Worm (Caenorhabditis elegans) whole organism, young adult: ENCODE results near the gene F16F9.4.
"Not testable (repeated sequence)": the region's sequence is repeated elsewhere in the genome, so short reads cannot be mapped to it uniquely, and the experiment has no call there.

Experiments
- B0019.2 ChIP-seq: fragments of 200-800 bp; sonication (Bioruptor generic); conservative IDR thresholded peaks from 2 replicates; pipeline ENCODE4 v1.3.6; 2022; ENCODE audit warnings: missing genetic modification reagents, missing genetic modification characterization, missing compliant biosample characterization
- B0261.1 ChIP-seq: sonication (generic microtip); optimal IDR thresholded peaks from 2 replicates; lab custom pipeline; 2016; ENCODE audit warnings: mild to moderate bottlenecking, missing genetic modification characterization, moderate library complexity, missing compliant biosample characterization
- C06A6.2 ChIP-seq: fragments of 200-800 bp; sonication (Bioruptor generic); conservative IDR thresholded peaks from 2 replicates; pipeline ENCODE4 v1.3.6; 2022; ENCODE audit warnings: missing genetic modification characterization, missing compliant biosample characterization
- D2030.7 ChIP-seq: fragments of 200-800 bp; sonication (Bioruptor generic); IDR thresholded peaks from 2 replicates; pipeline ENCODE4 v1.3.6; 2022; ENCODE audit warnings: missing genetic modification reagents, missing genetic modification characterization, missing compliant biosample characterization
- F23B12.7 ChIP-seq: sonication (generic microtip); optimal IDR thresholded peaks from 2 replicates; lab custom pipeline; 2017; ENCODE audit warnings: missing genetic modification characterization, mild to moderate bottlenecking, missing compliant biosample characterization, antibody characterized with exemption, moderate library complexity; ENCODE audit not compliant: insufficient read depth
- F49E8.2 ChIP-seq: sonication (generic microtip); optimal IDR thresholded peaks from 3 replicates; lab custom pipeline; 2017; ENCODE audit warnings: missing genetic modification characterization, mild to moderate bottlenecking, missing compliant biosample characterization, antibody characterized with exemption, moderate library complexity; ENCODE audit not compliant: insufficient read depth
- F57C9.4 ChIP-seq: sonication (generic microtip); optimal IDR thresholded peaks from 2 replicates; lab custom pipeline; 2017; ENCODE audit warnings: mild to moderate bottlenecking, missing genetic modification characterization, missing compliant biosample characterization
- K11D2.4 ChIP-seq: fragments of 200-800 bp; sonication (Bioruptor generic); IDR thresholded peaks from 2 replicates; pipeline ENCODE4 v1.3.6; 2022; ENCODE audit warnings: missing genetic modification reagents, missing genetic modification characterization, missing compliant biosample characterization
- K12H6.12 ChIP-seq: fragments of 200-800 bp; sonication (Bioruptor generic); optimal IDR thresholded peaks from 2 replicates; lab custom pipeline; 2018; ENCODE audit warnings: mild to moderate bottlenecking, missing genetic modification characterization, missing compliant biosample characterization
- T26A5.8 ChIP-seq: sonication (generic microtip); optimal IDR thresholded peaks from 2 replicates; lab custom pipeline; 2016; ENCODE audit warnings: missing genetic modification characterization, missing compliant biosample characterization
- Y56A3A.18 ChIP-seq: fragments of 200-800 bp; sonication (Bioruptor generic); IDR thresholded peaks from 2 replicates; pipeline ENCODE4 v1.3.6; 2022; ENCODE audit warnings: missing genetic modification reagents, missing genetic modification characterization, missing compliant biosample characterization
- Y67H2A.10 ChIP-seq: fragments of 200-800 bp; sonication (Bioruptor generic); conservative IDR thresholded peaks from 2 replicates; pipeline ENCODE4 v1.3.6; 2022; ENCODE audit warnings: missing genetic modification reagents, missing genetic modification characterization, missing compliant biosample characterization
- atf-7 ChIP-seq: sonication (generic microtip); optimal IDR thresholded peaks from 2 replicates; lab custom pipeline; 2017; ENCODE audit warnings: mild to moderate bottlenecking, missing genetic modification characterization, missing compliant biosample characterization
- cebp-1 ChIP-seq, 2 experiments: fragments of 200-800 bp in 1 of 2; sonication (Bioruptor generic) in 1 of 2; sonication (generic microtip) in 1 of 2; IDR thresholded peaks in 1 of 2; optimal IDR thresholded peaks in 1 of 2; 2 replicates each; pipeline versions ENCODE4 v1.3.6 to Lab custom; 2017 to 2022; ENCODE audit warnings: missing compliant biosample characterization in 2 of 2, missing genetic modification characterization in 2 of 2, mild to moderate bottlenecking in 1 of 2, missing genetic modification reagents in 1 of 2, moderate library complexity in 1 of 2
- ceh-27 ChIP-seq: fragments of 200-800 bp; sonication (Bioruptor generic); optimal IDR thresholded peaks from 2 replicates; lab custom pipeline; 2018; ENCODE audit warnings: mild to moderate bottlenecking, missing genetic modification characterization, moderate library complexity, missing compliant biosample characterization
- ceh-40 ChIP-seq: fragments of 200-800 bp; sonication (Bioruptor generic); IDR thresholded peaks from 2 replicates; pipeline ENCODE4 v1.3.6; 2022; ENCODE audit warnings: missing genetic modification characterization, missing compliant biosample characterization
- egl-44 ChIP-seq: fragments of 200-800 bp; sonication (Bioruptor generic); IDR thresholded peaks from 2 replicates; pipeline ENCODE4 v1.3.6; 2022; ENCODE audit warnings: missing genetic modification reagents, missing genetic modification characterization, missing compliant biosample characterization
- ekl-4 ChIP-seq: fragments of 200-800 bp; sonication (Bioruptor generic); IDR thresholded peaks from 2 replicates; pipeline ENCODE4 v1.3.6; 2022; ENCODE audit warnings: missing genetic modification reagents, missing genetic modification characterization, missing compliant biosample characterization
- him-1 ChIP-seq: sonication (generic microtip); optimal IDR thresholded peaks from 2 replicates; lab custom pipeline; 2016; ENCODE audit warnings: missing genotype, missing genetic modification reagents, missing genetic modification characterization, missing compliant biosample characterization
- hmg-1.2 ChIP-seq: fragments of 200-800 bp; sonication (Bioruptor generic); IDR thresholded peaks from 2 replicates; pipeline ENCODE4 v1.3.6; 2022; ENCODE audit warnings: missing genetic modification reagents, missing genetic modification characterization, missing compliant biosample characterization
- hrde-1 ChIP-seq: sonication (generic microtip); optimal IDR thresholded peaks from 2 replicates; lab custom pipeline; 2016; ENCODE audit warnings: missing genetic modification characterization, mild to moderate bottlenecking, missing compliant biosample characterization, moderate library complexity, missing genotype, missing genetic modification reagents, borderline replicate concordance
- lag-1 ChIP-seq: fragments of 200-800 bp; sonication (Bioruptor generic); IDR thresholded peaks from 2 replicates; pipeline ENCODE4 v1.3.6; 2022; ENCODE audit warnings: missing genetic modification reagents, missing genetic modification characterization, missing compliant biosample characterization
- lin-26 ChIP-seq: fragments of 200-800 bp; sonication (Bioruptor generic); IDR thresholded peaks from 2 replicates; pipeline ENCODE4 v1.3.6; 2022; ENCODE audit warnings: missing genetic modification reagents, missing genetic modification characterization, missing compliant biosample characterization
- lsl-1 ChIP-seq: fragments of 200-800 bp; sonication (Bioruptor generic); optimal IDR thresholded peaks from 2 replicates; lab custom pipeline; 2018; ENCODE audit warnings: mild to moderate bottlenecking, missing genetic modification characterization, moderate library complexity, missing compliant biosample characterization
- mcd-1 ChIP-seq: fragments of 200-800 bp; sonication (Bioruptor generic); IDR thresholded peaks from 2 replicates; pipeline ENCODE4 v1.3.6; 2022; ENCODE audit warnings: missing genetic modification reagents, missing genetic modification characterization, missing compliant biosample characterization
- mel-28 ChIP-seq: sonication (generic microtip); optimal IDR thresholded peaks from 2 replicates; lab custom pipeline; 2016; ENCODE audit warnings: borderline replicate concordance, mild to moderate bottlenecking, missing genetic modification characterization, missing compliant biosample characterization
- mes-4 ChIP-seq: sonication (generic microtip); optimal IDR thresholded peaks from 2 replicates; lab custom pipeline; 2016; ENCODE audit warnings: missing genotype, missing genetic modification characterization, missing compliant biosample characterization
- nfya-1 ChIP-seq: sonication (generic microtip); optimal IDR thresholded peaks from 2 replicates; lab custom pipeline; 2017; ENCODE audit warnings: antibody characterized with exemption, missing compliant biosample characterization, missing genetic modification characterization, borderline replicate concordance; ENCODE audit not compliant: insufficient read depth
- nfyb-1 ChIP-seq: fragments of 200-800 bp; sonication (Bioruptor generic); IDR thresholded peaks from 2 replicates; pipeline ENCODE4 v1.3.6; 2022; ENCODE audit warnings: missing genetic modification reagents, missing genetic modification characterization, missing compliant biosample characterization
- nhr-179 ChIP-seq: sonication (generic microtip); optimal IDR thresholded peaks from 2 replicates; lab custom pipeline; 2016; ENCODE audit warnings: mild to moderate bottlenecking, missing genetic modification characterization, missing compliant biosample characterization
- nhr-80 ChIP-seq: sonication (generic microtip); optimal IDR thresholded peaks from 2 replicates; lab custom pipeline; 2016; ENCODE audit warnings: missing genetic modification characterization, missing compliant biosample characterization
- pbrm-1 ChIP-seq: fragments of 200-800 bp; sonication (Bioruptor generic); IDR thresholded peaks from 2 replicates; pipeline ENCODE4 v1.3.6; 2022; ENCODE audit warnings: missing genetic modification reagents, missing genetic modification characterization, missing compliant biosample characterization
- pha-4 ChIP-seq: fragments of 150-350 bp; sonication (generic microtip); optimal IDR thresholded peaks from 2 replicates; lab custom pipeline; 2014; ENCODE audit warnings: missing biosample characterization, missing genetic modification reagents, missing genetic modification characterization
- rcor-1 ChIP-seq: fragments of 200-800 bp; sonication (Bioruptor generic); IDR thresholded peaks from 2 replicates; pipeline ENCODE4 v1.3.6; 2022; ENCODE audit warnings: missing genetic modification reagents, missing genetic modification characterization, missing compliant biosample characterization
- rpc-1 ChIP-seq, 2 experiments: fragments of 150-350 bp in 1 of 2; sonication (generic microtip) in 1 of 2; optimal IDR thresholded peaks; 2 replicates each; lab custom pipeline; 2014 to 2018; ENCODE audit warnings: missing biosample characterization in 1 of 2, missing genetic modification characterization in 1 of 2, missing genetic modification reagents in 1 of 2, missing genotype in 1 of 2
- tbp1 ChIP-seq: fragments of 200-800 bp; sonication (Bioruptor generic); optimal IDR thresholded peaks from 2 replicates; lab custom pipeline; 2018; ENCODE audit warnings: mild to moderate bottlenecking, missing genetic modification characterization, missing compliant biosample characterization
- unc-130 ChIP-seq: sonication (generic microtip); optimal IDR thresholded peaks from 2 replicates; lab custom pipeline; 2016; ENCODE audit warnings: missing genetic modification reagents, missing genetic modification characterization, missing compliant biosample characterization
- zim-3 ChIP-seq: sonication (generic microtip); optimal IDR thresholded peaks from 2 replicates; lab custom pipeline; 2017; ENCODE audit warnings: mild to moderate bottlenecking, missing genetic modification characterization, moderate library complexity, missing compliant biosample characterization
- ztf-25 ChIP-seq: fragments of 200-800 bp; sonication (Bioruptor generic); IDR thresholded peaks from 2 replicates; pipeline ENCODE4 v1.3.6; 2022; ENCODE audit warnings: missing genetic modification reagents, missing genetic modification characterization, missing compliant biosample characterization
- ztf-6 ChIP-seq: fragments of 200-800 bp; sonication (Bioruptor generic); IDR thresholded peaks from 2 replicates; pipeline ENCODE4 v1.3.6; 2022; ENCODE audit warnings: missing genetic modification reagents, missing genetic modification characterization, missing compliant biosample characterization

The F16F9.4 gene

DNA sequence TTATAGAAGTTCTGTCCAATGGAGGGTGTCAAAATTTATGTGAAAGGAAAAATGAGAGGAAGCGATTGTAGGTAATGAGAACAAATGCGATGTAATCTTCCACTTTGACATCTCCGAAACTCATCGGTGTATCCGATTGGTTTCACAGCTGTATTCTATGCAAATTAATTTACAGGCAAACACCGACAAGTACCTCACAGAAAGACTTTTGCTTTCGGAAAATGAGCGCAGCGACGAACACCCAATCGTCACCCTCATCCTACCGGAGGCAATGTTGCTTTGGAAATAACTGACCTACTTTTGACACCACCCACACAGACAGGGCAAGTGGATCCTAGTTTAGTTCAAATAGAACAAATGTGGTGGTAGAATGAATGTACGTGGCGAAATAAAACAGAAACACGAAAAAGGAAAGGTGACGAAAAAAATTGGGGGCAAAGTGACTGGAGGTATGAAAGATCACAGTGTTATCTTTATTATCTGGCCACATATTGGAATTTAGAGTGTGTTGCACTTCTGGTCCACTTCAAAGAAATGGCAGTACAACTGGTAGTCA is 807 bp upstream of the F16F9.4 start:
- TF ChIP-seq nhr-179 (tag; lab: Kevin White, UChicago) (no peak), unc-130 (no peak), T26A5.8 (tag; lab: Kevin White, UChicago) (no peak), cebp-1 (GFP tag; IDR thresholded peaks at IDR 0.05; lab: Robert Waterston, UW) (no peak), cebp-1 (tag; optimal IDR thresholded peaks at IDR 0.05; lab: Kevin White, UChicago) (no peak), C06A6.2 (no peak), K11D2.4 (no peak), zim-3 (tag; lab: Kevin White, UChicago) (no peak), B0019.2 (GFP tag; lab: Robert Waterston, UW) (no peak), F49E8.2 (tag; lab: Kevin White, UChicago) (no peak), hrde-1 (no peak), F23B12.7 (tag; lab: Kevin White, UChicago) (no peak), atf-7 (tag; lab: Kevin White, UChicago) (no peak), pha-4 (tag; lab: Kevin White, UChicago) (no peak), Y67H2A.10 (no peak)
- TF ChIP-seq, all 124 proteins: peak for 0

DNA sequence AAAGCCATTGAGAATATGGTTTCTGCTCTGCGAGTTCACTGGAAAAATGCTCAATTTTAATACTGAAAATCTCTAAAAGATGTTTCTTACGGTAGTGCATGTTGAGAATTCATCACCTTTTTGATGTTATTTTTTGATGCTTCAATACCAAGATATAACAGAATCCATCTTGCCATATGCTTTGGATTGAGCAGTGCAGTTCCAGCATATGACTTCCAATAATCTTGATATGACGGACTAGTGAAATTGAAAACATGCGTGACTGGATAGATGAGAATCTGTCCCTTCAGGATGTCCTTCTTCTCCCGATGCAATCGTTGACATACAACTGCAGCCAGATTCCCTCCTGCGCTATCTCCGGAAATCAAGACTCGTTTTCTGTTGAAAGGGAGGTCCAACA is 2.2 kb downstream of the F16F9.4 start:
- TF ChIP-seq ceh-27 (no peak), K12H6.12 (tag; lab: Kevin White, UChicago) (no peak), ztf-6 (GFP tag; lab: Robert Waterston, UW) (no peak), B0019.2 (GFP tag; lab: Robert Waterston, UW) (no peak), F49E8.2 (tag; lab: Kevin White, UChicago) (no peak), pbrm-1 (GFP tag; lab: Robert Waterston, UW) (no peak), mes-4 (tag; lab: Kevin White, UChicago) (no peak), nfya-1 (no peak), nfyb-1 (GFP tag; lab: Robert Waterston, UW) (no peak), lsl-1 (no peak), rcor-1 (GFP tag; lab: Robert Waterston, UW) (no peak), mel-28 (no peak), nhr-80 (tag; lab: Kevin White, UChicago) (no peak), lag-1 (GFP tag; lab: Robert Waterston, UW) (no peak), him-1 (no peak), F57C9.4 (no peak), ztf-25 (GFP tag; lab: Robert Waterston, UW) (no peak)

DNA sequence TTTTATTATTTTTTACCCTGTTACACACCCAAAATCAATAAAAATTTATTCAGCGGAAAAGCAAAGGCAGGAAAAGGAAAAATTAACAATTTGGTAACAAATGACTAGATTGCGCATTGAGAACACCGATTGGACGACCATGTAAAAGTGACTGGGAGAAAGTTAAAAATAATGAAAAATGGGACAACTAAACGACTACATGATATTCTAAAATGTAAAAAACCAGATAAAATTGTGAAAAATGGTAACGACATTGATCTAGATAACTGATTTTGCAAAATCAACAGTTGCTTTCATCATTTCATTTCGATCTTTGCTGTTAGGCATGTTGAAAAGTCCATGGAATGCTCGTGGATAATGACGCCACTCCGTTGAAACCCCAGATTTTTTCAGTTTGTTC is 3.4 kb downstream of the F16F9.4 start:
- TF ChIP-seq ceh-40 (GFP tag; lab: Robert Waterston, UW) = no peak
- no peak for TF ChIP-seq lin-26 (GFP tag; lab: Robert Waterston, UW)
- TF ChIP-seq ekl-4 = no peak
- TF ChIP-seq egl-44 (GFP tag; lab: Robert Waterston, UW) = no peak
- no peak for TF ChIP-seq mcd-1 (GFP tag; lab: Robert Waterston, UW)

DNA sequence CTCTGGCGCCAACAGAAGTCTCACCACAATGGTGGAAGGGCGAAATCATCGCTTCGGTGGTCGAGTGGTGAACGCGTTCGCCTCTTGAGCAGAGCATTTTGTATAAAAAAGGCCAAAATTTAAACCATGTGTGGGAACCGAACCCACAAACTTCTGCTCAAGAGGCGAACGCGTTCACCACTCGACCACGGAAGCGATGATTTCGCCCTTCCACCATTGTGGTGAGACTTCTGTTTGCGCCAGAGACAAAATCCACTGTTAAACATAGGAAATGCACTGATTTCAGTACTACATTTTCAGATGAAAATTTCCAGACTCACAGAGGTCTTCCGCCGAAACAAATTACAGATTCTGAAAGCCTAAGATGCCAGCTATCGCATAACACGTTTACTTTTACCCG is 4.2 kb downstream of the F16F9.4 start:
- TF ChIP-seq D2030.7 = 0 out of 2 replicates have a peak, but pooled peaks have one; percentile 9
- peak; percentile 44; the same call in 1 of the 2 replicates for TF ChIP-seq hmg-1.2 (GFP tag; lab: Robert Waterston, UW)
- 0 out of 2 replicates have a peak, but pooled peaks have one; percentile 41 for TF ChIP-seq Y56A3A.18 (GFP tag; lab: Robert Waterston, UW)
- TF ChIP-seq rpc-1 (optimal IDR thresholded peaks at IDR 0.05; lab: Kevin White, UChicago) = not testable (repeated sequence)
- peak; percentile 42 for TF ChIP-seq rpc-1 (tag; optimal IDR thresholded peaks at IDR 0.05; lab: Kevin White, UChicago)
- TF ChIP-seq lin-26 (GFP tag; lab: Robert Waterston, UW) = peak; percentile 54; the same call in 1 of the 2 replicates
- peak; percentile 72 for TF ChIP-seq tbp1 (GFP tag; lab: Kevin White, UChicago)
- 0 out of 2 replicates have a peak, but pooled peaks have one; percentile 38 for TF ChIP-seq pbrm-1 (GFP tag; lab: Robert Waterston, UW)
- peak; percentile 31 for TF ChIP-seq B0261.1 (tag; lab: Kevin White, UChicago)
